Fruit fly (Drosophila melanogaster) whole organism, embryonic: ENCODE data around the gene scyl.

ENCODE experiments used
- Atf3 ChIP-seq: fragments of 200-800 bp; sonication (Bioruptor generic); optimal IDR thresholded peaks from 3 replicates; lab custom pipeline; 2016; ENCODE audit warnings: missing biosample characterization, missing genetic modification characterization
- Bgb ChIP-seq: fragments of 200-800 bp; sonication (Bioruptor generic); IDR thresholded peaks from 2 replicates; pipeline ENCODE4 v1.3.6; 2022; ENCODE audit warnings: missing biosample characterization, missing genetic modification characterization; ENCODE audit not compliant: partially characterized antibody
- CG11093 ChIP-seq: fragments of 200-800 bp; sonication (Bioruptor generic); IDR thresholded peaks from 3 replicates; pipeline ENCODE4 v1.3.6; 2022; ENCODE audit warnings: missing biosample characterization, missing genetic modification characterization
- CG1529 ChIP-seq: fragments of 200-800 bp; sonication (Bioruptor generic); optimal IDR thresholded peaks from 3 replicates; lab custom pipeline; 2018; ENCODE audit warnings: missing biosample characterization, missing genetic modification characterization
- CG16863 ChIP-seq: fragments of 200-800 bp; sonication (Bioruptor generic); optimal IDR thresholded peaks from 3 replicates; lab custom pipeline; 2016; ENCODE audit warnings: missing biosample characterization, missing genetic modification characterization
- CG17802 ChIP-seq: fragments of 200-800 bp; sonication (Bioruptor generic); optimal IDR thresholded peaks from 2 replicates; lab custom pipeline; 2018; ENCODE audit warnings: missing biosample characterization, mild to moderate bottlenecking, missing genetic modification characterization, moderate library complexity
- CG18476 ChIP-seq: fragments of 200-800 bp; sonication (Bioruptor generic); optimal IDR thresholded peaks from 2 replicates; lab custom pipeline; 2016; ENCODE audit warnings: missing biosample characterization, mild to moderate bottlenecking, missing genetic modification characterization
- CG2199 ChIP-seq: fragments of 200-800 bp; sonication (Bioruptor generic); IDR thresholded peaks from 3 replicates; pipeline ENCODE4 v1.3.6; 2022; ENCODE audit warnings: missing biosample characterization, missing genetic modification characterization
- CG2678 ChIP-seq: fragments of 200-800 bp; sonication (Bioruptor generic); optimal IDR thresholded peaks from 3 replicates; lab custom pipeline; 2019; ENCODE audit warnings: missing biosample characterization, mild to moderate bottlenecking, missing genetic modification characterization, moderate library complexity
- CG2889 ChIP-seq: fragments of 200-800 bp; sonication (Bioruptor generic); IDR thresholded peaks from 3 replicates; pipeline ENCODE4 v1.3.6; 2022; ENCODE audit warnings: missing biosample characterization, missing genetic modification characterization
- CG3065 ChIP-seq: fragments of 200-800 bp; sonication (Bioruptor generic); optimal IDR thresholded peaks from 2 replicates; lab custom pipeline; 2016; ENCODE audit warnings: missing biosample characterization, missing genetic modification characterization
- CG4360 ChIP-seq: fragments of 200-800 bp; sonication (Bioruptor generic); IDR thresholded peaks from 2 replicates; pipeline ENCODE4 v1.3.6; 2022; ENCODE audit warnings: missing biosample characterization, missing genetic modification characterization
- CG43689 ChIP-seq: fragments of 200-800 bp; sonication (Bioruptor generic); IDR thresholded peaks from 2 replicates; pipeline ENCODE4 v1.3.6; 2022; ENCODE audit warnings: missing biosample characterization, missing genetic modification characterization
- CG4730 ChIP-seq: fragments of 200-800 bp; sonication (Bioruptor generic); IDR thresholded peaks from 2 replicates; pipeline ENCODE4 v1.3.6; 2022; ENCODE audit warnings: missing biosample characterization, missing genetic modification characterization
- CG6689 ChIP-seq: fragments of 200-800 bp; sonication (Bioruptor generic); IDR thresholded peaks from 2 replicates; pipeline ENCODE4 v1.3.6; 2022; ENCODE audit warnings: missing biosample characterization, missing genetic modification characterization
- CG7357 ChIP-seq: fragments of 200-800 bp; sonication (Bioruptor generic); IDR thresholded peaks from 3 replicates; pipeline ENCODE4 v1.3.6; 2022; ENCODE audit warnings: missing biosample characterization, missing genetic modification characterization
- CG8359 ChIP-seq: fragments of 200-800 bp; sonication (Bioruptor generic); optimal IDR thresholded peaks from 2 replicates; lab custom pipeline; 2017; ENCODE audit warnings: missing biosample characterization, mild to moderate bottlenecking, missing genetic modification characterization, borderline replicate concordance
- D19B ChIP-seq: fragments of 200-800 bp; sonication (Bioruptor generic); optimal IDR thresholded peaks from 2 replicates; lab custom pipeline; 2017; ENCODE audit warnings: missing biosample characterization, mild to moderate bottlenecking, missing genetic modification characterization
- Dek ChIP-seq: fragments of 200-800 bp; sonication (Bioruptor generic); optimal IDR thresholded peaks from 3 replicates; lab custom pipeline; 2019; ENCODE audit warnings: missing biosample characterization, mild to moderate bottlenecking, missing genetic modification characterization, moderate library complexity
- Hey ChIP-seq: fragments of 200-800 bp; sonication (Bioruptor generic); optimal IDR thresholded peaks from 3 replicates; lab custom pipeline; 2018; ENCODE audit warnings: missing biosample characterization, mild to moderate bottlenecking, missing genetic modification characterization
- Hr39 ChIP-seq: fragments of >200 bp; optimal IDR thresholded peaks from 2 replicates; lab custom pipeline; 2017
- Lim3 ChIP-seq: fragments of 200-800 bp; sonication (Bioruptor generic); IDR thresholded peaks from 2 replicates; pipeline ENCODE4 v1.3.6; 2022; ENCODE audit warnings: missing biosample characterization, missing genetic modification characterization
- MBD-R2 ChIP-seq: fragments of 200-800 bp; sonication (Bioruptor generic); IDR thresholded peaks from 2 replicates; pipeline ENCODE4 v1.3.6; 2022; ENCODE audit warnings: missing biosample characterization, missing genetic modification characterization
- Med ChIP-seq: fragments of 200-800 bp; sonication (Bioruptor generic); peaks from one replicate; lab custom pipeline; 2016; ENCODE audit warnings: missing biosample characterization, missing genetic modification characterization, mild to moderate bottlenecking, inconsistent platforms, moderate library complexity
- Neu2 ChIP-seq: fragments of 200-800 bp; sonication (Bioruptor generic); optimal IDR thresholded peaks from 3 replicates; lab custom pipeline; 2016; ENCODE audit warnings: missing biosample characterization, missing genetic modification characterization, borderline replicate concordance
- Ptx1 ChIP-seq: fragments of 200-800 bp; sonication (Bioruptor generic); IDR thresholded peaks from 2 replicates; pipeline ENCODE4 v1.3.6; 2022; ENCODE audit warnings: missing biosample characterization, missing genetic modification characterization
- Sin3A ChIP-seq: fragments of >200 bp; optimal IDR thresholded peaks from 2 replicates; lab custom pipeline; 2018
- abd-A ChIP-seq: fragments of 200-800 bp; sonication (Bioruptor generic); optimal IDR thresholded peaks from 3 replicates; lab custom pipeline; 2019; ENCODE audit warnings: missing biosample characterization, mild to moderate bottlenecking, missing genetic modification characterization, moderate library complexity
- ara ChIP-seq: fragments of 200-800 bp; sonication (Bioruptor generic); IDR thresholded peaks from 2 replicates; pipeline ENCODE4 v1.3.6; 2022; ENCODE audit warnings: missing biosample characterization, missing genetic modification characterization
- cg ChIP-seq: fragments of 200-800 bp; sonication (Bioruptor generic); optimal IDR thresholded peaks from 3 replicates; lab custom pipeline; 2019; ENCODE audit warnings: missing biosample characterization, mild to moderate bottlenecking, missing genetic modification characterization, moderate library complexity
- chm ChIP-seq: fragments of 200-800 bp; sonication (Bioruptor generic); IDR thresholded peaks from 2 replicates; pipeline ENCODE4 v1.3.6; 2022; ENCODE audit warnings: missing biosample characterization, missing genetic modification characterization
- eve ChIP-seq, 2 experiments: fragments of >200 bp; optimal IDR thresholded peaks; 2 replicates each; lab custom pipeline; 2017; ENCODE audit warnings: missing biosample characterization in 2 of 2, missing genetic modification characterization in 2 of 2
- gem ChIP-seq: fragments of 200-800 bp; sonication (Bioruptor generic); optimal IDR thresholded peaks from 2 replicates; lab custom pipeline; 2019; ENCODE audit warnings: missing biosample characterization, mild to moderate bottlenecking, missing genetic modification characterization, moderate library complexity
- gfzf ChIP-seq: fragments of 200-800 bp; sonication (Bioruptor generic); optimal IDR thresholded peaks from 2 replicates; lab custom pipeline; 2016; ENCODE audit warnings: missing biosample characterization, mild to moderate bottlenecking, missing genetic modification characterization, moderate library complexity
- gsb-n ChIP-seq: fragments of 200-800 bp; sonication (Bioruptor generic); optimal IDR thresholded peaks from 3 replicates; lab custom pipeline; 2018; ENCODE audit warnings: missing biosample characterization, mild to moderate bottlenecking, missing genetic modification characterization
- hb ChIP-seq: fragments of 200-800 bp; sonication (Bioruptor generic); IDR thresholded peaks from 3 replicates; pipeline ENCODE4 v1.3.6; 2022; ENCODE audit warnings: missing biosample characterization, missing genetic modification characterization; ENCODE audit not compliant: partially characterized antibody
- lov ChIP-seq, 2 experiments: fragments of 200-800 bp in 1 of 2; fragments of >200 bp in 1 of 2; sonication (Bioruptor generic) in 1 of 2; IDR thresholded peaks in 1 of 2; optimal IDR thresholded peaks in 1 of 2; 2 replicates in 1 of 2; 3 replicates in 1 of 2; pipeline versions ENCODE4 v1.3.6 to Lab custom; 2017 to 2022; ENCODE audit warnings: missing biosample characterization in 1 of 2, missing genetic modification characterization in 1 of 2
- nom ChIP-seq: fragments of 200-800 bp; sonication (Bioruptor generic); optimal IDR thresholded peaks from 2 replicates; lab custom pipeline; 2017; ENCODE audit warnings: missing biosample characterization, missing genetic modification characterization, mild to moderate bottlenecking, moderate library complexity, missing genetic modification reagents
- p53 ChIP-seq: fragments of 200-800 bp; sonication (Bioruptor generic); optimal IDR thresholded peaks from 2 replicates; lab custom pipeline; 2016; ENCODE audit warnings: missing biosample characterization, missing genetic modification characterization
- pzg ChIP-seq: fragments of 200-800 bp; sonication (Bioruptor generic); optimal IDR thresholded peaks from 3 replicates; lab custom pipeline; 2018; ENCODE audit warnings: missing biosample characterization, mild to moderate bottlenecking, missing genetic modification characterization, moderate library complexity
- tap ChIP-seq: fragments of 200-800 bp; optimal IDR thresholded peaks from 3 replicates; lab custom pipeline; 2019; ENCODE audit warnings: missing biosample characterization, mild to moderate bottlenecking, missing genetic modification characterization, moderate library complexity
- yki ChIP-seq: fragments of >200 bp; optimal IDR thresholded peaks from 3 replicates; lab custom pipeline; 2018
- z ChIP-seq: fragments of 200-800 bp; sonication (Bioruptor generic); IDR thresholded peaks from 3 replicates; pipeline ENCODE4 v1.3.6; 2022; ENCODE audit warnings: missing biosample characterization, missing genetic modification characterization
- zen2 ChIP-seq: fragments of 200-800 bp; sonication (Bioruptor generic); IDR thresholded peaks from 3 replicates; pipeline ENCODE4 v1.3.6; 2022; ENCODE audit warnings: missing biosample characterization, missing genetic modification characterization; ENCODE audit not compliant: partially characterized antibody
- zfh1 ChIP-seq: fragments of 200-800 bp; sonication (Bioruptor generic); IDR thresholded peaks from 3 replicates; pipeline ENCODE4 v1.3.6; 2022; ENCODE audit warnings: missing biosample characterization, missing genetic modification characterization

The scyl gene

DNA sequence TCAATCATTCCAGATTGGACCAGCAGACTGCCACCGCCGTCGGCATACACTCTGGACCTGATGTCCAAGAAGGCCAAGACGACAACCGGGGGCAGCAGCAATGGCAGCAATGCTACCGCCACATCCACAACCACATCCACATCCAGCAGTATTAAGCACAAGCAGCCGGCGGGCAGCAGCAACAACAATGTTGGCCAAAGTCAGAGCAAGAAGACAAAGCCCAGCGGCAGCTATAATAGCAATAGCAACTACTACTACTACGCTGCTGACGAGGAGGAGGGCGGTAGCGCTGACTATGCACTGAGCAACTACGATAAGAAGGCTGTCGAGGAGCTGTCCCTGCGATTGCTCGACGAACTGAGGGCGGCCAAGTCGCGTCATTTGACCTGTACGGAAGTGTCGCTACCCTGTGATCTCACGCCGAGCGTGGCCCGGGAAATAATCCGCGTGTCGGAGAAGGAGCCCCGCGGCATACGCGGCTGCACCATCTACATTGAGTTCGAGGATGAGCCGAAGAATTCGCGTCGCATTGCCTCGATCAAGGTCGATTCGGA is 1.7 kb downstream of the scyl start (continued):
- no peak for TF ChIP-seq Lim3 (GFP tag; lab: Robert Waterston, UW)
- no peak for TF ChIP-seq CG1529
- no peak for TF ChIP-seq CG2889 (GFP tag; lab: Robert Waterston, UW)
- TF ChIP-seq zen2 (GFP tag; lab: Robert Waterston, UW), result no peak
- TF ChIP-seq CG7357 (GFP tag; lab: Robert Waterston, UW), result no peak
- no peak for TF ChIP-seq CG16863 (GFP tag; lab: Kevin White, UChicago)
- no peak for TF ChIP-seq CG6689
- TF ChIP-seq Dek, result no peak
- TF ChIP-seq, all 482 proteins: peak for 22

DNA sequence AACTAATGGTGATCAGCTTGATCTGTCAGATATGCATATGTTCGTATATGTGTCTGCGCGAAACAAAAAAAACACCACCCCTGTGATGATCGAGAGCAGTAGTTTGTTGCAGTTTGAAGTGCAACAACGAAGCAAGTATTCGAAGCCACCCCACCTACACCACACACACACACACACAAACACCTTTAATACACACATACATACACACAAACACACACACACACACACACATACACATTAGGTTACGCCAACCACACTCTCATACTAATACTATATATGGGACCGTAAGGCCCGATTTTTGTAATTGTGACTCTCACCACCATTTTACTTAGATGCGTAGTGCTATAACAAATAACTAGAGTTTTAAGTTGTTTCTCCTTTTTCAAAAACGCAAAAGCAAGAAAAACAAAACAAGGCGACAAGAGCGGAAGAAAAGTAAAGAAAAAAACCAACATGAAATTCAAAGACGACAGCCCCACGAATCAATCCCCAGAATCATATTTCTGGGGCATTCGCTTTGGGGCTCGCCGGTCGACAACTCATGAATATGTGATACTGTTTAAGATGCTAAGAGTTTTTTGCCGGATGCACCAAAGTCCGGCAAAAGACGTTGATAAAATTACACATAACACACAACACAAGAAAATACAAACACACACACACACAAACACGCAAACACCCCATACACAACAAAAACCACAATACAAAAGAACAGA is 2.5 kb downstream of the scyl start:
- TF ChIP-seq Med (GFP tag; lab: Kevin White, UChicago) (peak; percentile 11), CG2199 (GFP tag; lab: Robert Waterston, UW) (0 out of 3 replicates have a peak, but pooled peaks have one; percentile 28), CG11093 (no peak), Bgb (GFP tag; lab: Robert Waterston, UW) (no peak), CG4360 (peak; percentile 29; the same call in 1 of the 2 replicates), Sin3A (no peak), CG3065 (GFP tag; lab: Kevin White, UChicago) (peak; percentile 71), chm (GFP tag; lab: Robert Waterston, UW) (peak; percentile 62), zfh1 (0 out of 3 replicates have a peak, but pooled peaks have one; percentile 25), p53 (peak; percentile 21), eve (GFP tag; optimal IDR thresholded peaks at IDR 0.05; lab: Kevin White, UChicago) (peak in 1 of 2 experiments; percentile 63), cg (peak; percentile 83), CG2678 (no peak)

DNA sequence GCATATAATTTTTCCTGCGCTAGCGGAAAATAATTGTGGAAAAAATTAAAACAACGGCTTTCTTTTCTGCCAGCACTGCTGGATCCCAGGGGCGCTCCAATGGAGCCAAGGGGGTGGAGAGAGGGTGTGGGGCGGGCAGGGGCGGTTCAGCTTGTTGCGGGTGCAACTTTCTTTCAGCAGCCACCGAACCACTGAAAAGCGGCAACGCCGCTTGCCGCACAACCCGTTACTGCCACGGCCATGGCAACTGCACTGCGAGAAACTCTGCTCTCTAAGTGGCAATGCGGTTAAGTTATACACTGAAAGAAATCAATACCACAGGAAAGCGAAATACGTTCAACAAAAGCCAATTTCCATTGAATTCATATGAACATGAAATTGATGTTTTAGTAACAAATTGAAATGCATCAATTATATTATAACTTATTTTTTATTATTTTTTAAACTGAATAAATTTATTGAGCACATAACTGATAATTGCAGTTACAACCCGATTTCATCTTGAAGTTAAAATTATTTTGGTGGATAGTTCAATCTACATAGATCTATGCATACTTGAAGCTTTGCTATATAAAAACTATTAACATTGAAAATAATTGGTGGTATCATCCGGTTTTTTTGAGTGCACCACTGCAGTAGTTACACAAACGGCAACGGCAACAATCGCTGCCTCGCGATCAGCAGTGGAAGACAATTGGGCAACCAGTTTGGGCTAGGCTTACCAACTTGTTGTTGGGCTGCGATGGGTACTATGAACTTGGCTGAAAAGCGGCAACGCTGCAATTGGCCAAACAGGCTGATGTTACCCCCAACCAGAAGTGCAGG is 4.3 kb downstream of the scyl start:
- peak; percentile 75 for TF ChIP-seq CG18476 (GFP tag; lab: Kevin White, UChicago)
- TF ChIP-seq Atf3 (GFP tag; lab: Kevin White, UChicago), result peak; percentile 18
- peak; percentile 89 for TF ChIP-seq gem (tag; lab: Kevin White, UChicago)
- 0 out of 3 replicates have a peak, but pooled peaks have one; percentile 26 for TF ChIP-seq z (GFP tag; lab: Robert Waterston, UW)
- TF ChIP-seq gfzf (GFP tag; lab: Kevin White, UChicago), result no peak
- peak; percentile 73 for TF ChIP-seq nom (GFP tag; lab: Kevin White, UChicago)
- TF ChIP-seq MBD-R2 (GFP tag; lab: Robert Waterston, UW), result peak; percentile 56
- TF ChIP-seq gsb-n (tag; lab: Kevin White, UChicago), result peak; percentile 71
- TF ChIP-seq Hr39 (lab: Kevin White, UChicago), result no peak
- peak; percentile 43 for TF ChIP-seq D19B
- peak; percentile 43 for TF ChIP-seq Hey
- TF ChIP-seq CG2199 (GFP tag; lab: Robert Waterston, UW), result peak; percentile 86
- TF ChIP-seq zen2 (GFP tag; lab: Robert Waterston, UW), result no peak
- TF ChIP-seq yki (lab: Kevin White, UChicago), result no peak
- no peak; the same call in 1 of the 2 replicates for TF ChIP-seq CG43689 (GFP tag; lab: Robert Waterston, UW)
- TF ChIP-seq Neu2, result no peak
- peak; percentile 43; the same call in 1 of the 2 replicates for TF ChIP-seq CG4730 (GFP tag; lab: Robert Waterston, UW)
- peak; percentile 44; the same call in 1 of the 2 replicates for TF ChIP-seq ara (GFP tag; lab: Robert Waterston, UW)
- no peak for TF ChIP-seq pzg (GFP tag; lab: Kevin White, UChicago)
- TF ChIP-seq lov (optimal IDR thresholded peaks at IDR 0.05; lab: Kevin White, UChicago), result no peak
- TF ChIP-seq lov (GFP tag; IDR thresholded peaks at IDR 0.05; lab: Robert Waterston, UW), result peak; percentile 81
- TF ChIP-seq tap (tag; lab: Kevin White, UChicago), result peak; percentile 64
- TF ChIP-seq CG17802 (tag; lab: Kevin White, UChicago), result peak; percentile 6
- TF ChIP-seq abd-A (tag; lab: Kevin White, UChicago), result peak; percentile 11
- no peak for TF ChIP-seq hb
- peak; percentile 74 for TF ChIP-seq CG8359 (GFP tag; lab: Kevin White, UChicago)
- peak; percentile 64 for TF ChIP-seq Ptx1
